Worm (Caenorhabditis elegans) whole organism, L4 larva: Measurements from ENCODE around the gene C06G3.3.

Experiments used
- F26F4.8 ChIP-seq: fragments of 200-800 bp; sonication (Bioruptor generic); conservative IDR thresholded peaks from 2 replicates; pipeline ENCODE4 v1.3.6; 2022; ENCODE audit warnings: missing genetic modification characterization, missing compliant biosample characterization
- T20F7.1 ChIP-seq: fragments of 200-800 bp; sonication (Bioruptor generic); optimal IDR thresholded peaks from 2 replicates; lab custom pipeline; 2018; ENCODE audit warnings: mild to moderate bottlenecking, missing genetic modification characterization, missing compliant biosample characterization
- Y48G9A.11 ChIP-seq: fragments of 200-800 bp; sonication (Bioruptor generic); IDR thresholded peaks from 2 replicates; pipeline ENCODE4 v1.3.6; 2022; ENCODE audit warnings: missing genetic modification reagents, missing genetic modification characterization, missing compliant biosample characterization
- Y75B8A.6 ChIP-seq: fragments of 200-800 bp; sonication (Bioruptor generic); IDR thresholded peaks from 2 replicates; pipeline ENCODE4 v1.3.6; 2022; ENCODE audit warnings: missing genetic modification reagents, missing genetic modification characterization, missing compliant biosample characterization
- aha-1 ChIP-seq: fragments of 150-350 bp; peaks from one replicate; lab custom pipeline; 2014; ENCODE audit warnings: missing biosample characterization, missing genetic modification characterization
- ceh-28 ChIP-seq: fragments of 150-350 bp; optimal IDR thresholded peaks from 2 replicates; lab custom pipeline; 2014; ENCODE audit warnings: missing biosample characterization, missing genetic modification reagents, missing genetic modification characterization
- ceh-62 ChIP-seq: sonication (generic microtip); optimal IDR thresholded peaks from 2 replicates; lab custom pipeline; 2017; ENCODE audit warnings: missing biosample characterization, missing genetic modification characterization
- ctbp-1 ChIP-seq: fragments of 200-800 bp; sonication (Bioruptor generic); IDR thresholded peaks from 2 replicates; pipeline ENCODE4 v1.3.6; 2022; ENCODE audit warnings: missing genetic modification reagents, missing genetic modification characterization, missing compliant biosample characterization
- daf-8 ChIP-seq: fragments of 200-800 bp; sonication (Bioruptor generic); IDR thresholded peaks from 2 replicates; pipeline ENCODE4 v1.3.6; 2022; ENCODE audit warnings: missing genetic modification characterization, missing compliant biosample characterization
- dmd-6 ChIP-seq: fragments of 200-800 bp; sonication (Bioruptor generic); IDR thresholded peaks from 2 replicates; pipeline ENCODE4 v1.3.6; 2022; ENCODE audit warnings: missing genetic modification reagents, missing genetic modification characterization, missing compliant biosample characterization
- duxl-1 ChIP-seq: sonication (generic microtip); optimal IDR thresholded peaks from 2 replicates; lab custom pipeline; 2016; ENCODE audit warnings: mild to moderate bottlenecking, missing genetic modification characterization, moderate library complexity, missing compliant biosample characterization; ENCODE audit not compliant: poor library complexity
- fos-1 ChIP-seq: fragments of 150-350 bp; optimal IDR thresholded peaks from 2 replicates; lab custom pipeline; 2014; ENCODE audit warnings: missing biosample characterization, missing genetic modification characterization
- hif-1 ChIP-seq, 2 experiments: sonication (generic microtip); optimal IDR thresholded peaks; 2 replicates each; lab custom pipeline; 2016 to 2017; ENCODE audit warnings: missing compliant biosample characterization in 2 of 2, missing genetic modification characterization in 2 of 2, missing genetic modification reagents in 2 of 2, missing genotype in 2 of 2, mild to moderate bottlenecking in 1 of 2
- hlh-11 ChIP-seq: fragments of 200-800 bp; sonication (Bioruptor generic); optimal IDR thresholded peaks from 2 replicates; lab custom pipeline; 2018; ENCODE audit warnings: mild to moderate bottlenecking, missing genetic modification characterization, missing compliant biosample characterization
- jun-1 ChIP-seq: fragments of 150-350 bp; optimal IDR thresholded peaks from 2 replicates; lab custom pipeline; 2014; ENCODE audit warnings: missing biosample characterization, missing genetic modification reagents, missing genetic modification characterization
- lim-7 ChIP-seq: fragments of 200-800 bp; sonication (Bioruptor generic); IDR thresholded peaks from 2 replicates; pipeline ENCODE4 v1.3.6; 2022; ENCODE audit warnings: missing genetic modification characterization, missing compliant biosample characterization
- lin-1 ChIP-seq: fragments of 200-800 bp; sonication (Bioruptor generic); IDR thresholded peaks from 2 replicates; pipeline ENCODE4 v1.3.6; 2022; ENCODE audit warnings: missing genetic modification reagents, missing genetic modification characterization, missing compliant biosample characterization
- lin-13 ChIP-seq: fragments of 150-350 bp; optimal IDR thresholded peaks from 2 replicates; lab custom pipeline; 2014; ENCODE audit warnings: missing biosample characterization, missing genetic modification reagents, missing genetic modification characterization
- lin-15B ChIP-seq: fragments of 150-350 bp; sonication (generic microtip); optimal IDR thresholded peaks from 3 replicates; lab custom pipeline; 2014; ENCODE audit warnings: missing biosample characterization, missing genetic modification characterization
- lin-29 ChIP-seq: fragments of 200-800 bp; sonication (Bioruptor generic); IDR thresholded peaks from 2 replicates; pipeline ENCODE4 v1.3.6; 2022; ENCODE audit warnings: missing genetic modification reagents, missing genetic modification characterization, missing compliant biosample characterization
- mxl-2 ChIP-seq: fragments of 200-800 bp; sonication (Bioruptor generic); conservative IDR thresholded peaks from 2 replicates; pipeline ENCODE4 v1.3.6; 2022; ENCODE audit warnings: missing genetic modification reagents, missing genetic modification characterization, missing compliant biosample characterization
- nhr-10 ChIP-seq: fragments of 150-350 bp; optimal IDR thresholded peaks from 2 replicates; lab custom pipeline; 2014; ENCODE audit warnings: missing biosample characterization, missing genetic modification characterization
- nhr-111 ChIP-seq: fragments of 200-800 bp; sonication (Bioruptor generic); optimal IDR thresholded peaks from 2 replicates; lab custom pipeline; 2018; ENCODE audit warnings: mild to moderate bottlenecking, missing genetic modification characterization, missing compliant biosample characterization
- nhr-237 ChIP-seq: sonication (generic microtip); optimal IDR thresholded peaks from 2 replicates; lab custom pipeline; 2017; ENCODE audit warnings: missing biosample characterization, missing genetic modification characterization
- nhr-42 ChIP-seq: fragments of 200-800 bp; sonication (Bioruptor generic); IDR thresholded peaks from 2 replicates; pipeline ENCODE4 v1.3.6; 2022; ENCODE audit warnings: missing genetic modification characterization, missing compliant biosample characterization
- nhr-6 ChIP-seq: fragments of 150-350 bp; optimal IDR thresholded peaks from 2 replicates; lab custom pipeline; 2014; ENCODE audit warnings: missing biosample characterization, missing genetic modification characterization
- nhr-77 ChIP-seq: fragments of 150-350 bp; optimal IDR thresholded peaks from 2 replicates; lab custom pipeline; 2014; ENCODE audit warnings: missing biosample characterization, missing genetic modification characterization
- pha-4 ChIP-seq, 2 experiments: fragments of 150-350 bp in 1 of 2; fragments of 200-800 bp in 1 of 2; sonication (Bioruptor generic) in 1 of 2; IDR thresholded peaks in 1 of 2; optimal IDR thresholded peaks in 1 of 2; 2 replicates each; pipeline versions ENCODE4 v1.3.6 to Lab custom; 2014 to 2022; ENCODE audit warnings: missing genetic modification characterization in 2 of 2, missing genetic modification reagents in 2 of 2, missing biosample characterization in 1 of 2, missing compliant biosample characterization in 1 of 2
- saeg-2 ChIP-seq: fragments of 200-800 bp; sonication (Bioruptor generic); IDR thresholded peaks from 2 replicates; pipeline ENCODE4 v1.3.6; 2022; ENCODE audit warnings: missing genetic modification reagents, missing genetic modification characterization, missing compliant biosample characterization
- set-16 ChIP-seq: fragments of 200-800 bp; sonication (Bioruptor generic); IDR thresholded peaks from 2 replicates; pipeline ENCODE4 v1.3.6; 2022; ENCODE audit warnings: missing genetic modification reagents, missing genetic modification characterization, missing compliant biosample characterization
- skn-1 ChIP-seq: fragments of 150-350 bp; optimal IDR thresholded peaks from 2 replicates; lab custom pipeline; 2014; ENCODE audit warnings: missing biosample characterization, missing genetic modification characterization
- spr-3 ChIP-seq: fragments of 200-800 bp; sonication (Bioruptor generic); optimal IDR thresholded peaks from 2 replicates; lab custom pipeline; 2018; ENCODE audit warnings: mild to moderate bottlenecking, missing genetic modification characterization, missing compliant biosample characterization
- unc-130 ChIP-seq: sonication (generic microtip); optimal IDR thresholded peaks from 2 replicates; lab custom pipeline; 2016; ENCODE audit warnings: missing genetic modification reagents, missing genetic modification characterization, missing compliant biosample characterization
- vab-7 ChIP-seq: fragments of 200-800 bp; sonication (Bioruptor generic); IDR thresholded peaks from 2 replicates; pipeline ENCODE4 v1.3.6; 2022; ENCODE audit warnings: missing genetic modification reagents, missing genetic modification characterization, missing compliant biosample characterization
- zfp-3 ChIP-seq: fragments of 200-800 bp; sonication (Bioruptor generic); conservative IDR thresholded peaks from 2 replicates; pipeline ENCODE4 v1.3.6; 2022; ENCODE audit warnings: missing genetic modification reagents, missing genetic modification characterization, missing compliant biosample characterization
- zip-11 ChIP-seq: fragments of 200-800 bp; sonication (Bioruptor generic); IDR thresholded peaks from 2 replicates; pipeline ENCODE4 v1.3.6; 2022; ENCODE audit warnings: missing genetic modification characterization, missing compliant biosample characterization
- zip-2 ChIP-seq: fragments of 150-350 bp; optimal IDR thresholded peaks from 2 replicates; lab custom pipeline; 2014; ENCODE audit warnings: missing biosample characterization, missing genetic modification characterization
- ztf-7 ChIP-seq: fragments of 150-350 bp; optimal IDR thresholded peaks from 2 replicates; lab custom pipeline; 2014; ENCODE audit warnings: missing biosample characterization, missing genetic modification characterization

The C06G3.3 gene

DNA sequence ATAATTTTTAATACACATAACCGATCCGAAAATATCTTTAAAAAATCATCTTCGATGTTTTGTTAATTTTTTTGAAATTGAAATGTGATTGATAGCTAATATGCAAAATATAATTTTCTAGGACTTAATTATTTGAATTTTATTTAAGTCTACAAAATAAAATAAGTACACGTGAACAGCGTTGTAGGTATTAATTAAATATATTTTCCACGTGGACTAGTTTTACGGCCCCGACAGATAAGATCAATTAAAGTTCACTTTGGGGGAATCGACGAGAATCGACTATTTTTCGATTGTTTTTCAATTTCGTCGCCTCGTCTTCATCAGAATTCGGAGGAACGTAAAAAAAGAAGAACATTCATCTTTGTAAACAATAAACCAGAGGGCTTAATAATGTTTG is 36.7 kb upstream of the C06G3.3 start, which contains the start of gene C25A8.5:
Gene C25A8.5, plus strand, starts transcription at position 301 of the 400 bp plus-strand sequence.
- TF ChIP-seq zfp-3 (GFP tag; lab: Robert Waterston, UW) (no peak), set-16 (no peak), Y48G9A.11 (GFP tag; lab: Robert Waterston, UW) (no peak), F26F4.8 (GFP tag; lab: Robert Waterston, UW) (no peak), dmd-6 (GFP tag; lab: Robert Waterston, UW) (no peak), zip-2 (tag; lab: Kevin White, UChicago) (no peak), pha-4 (GFP tag; IDR thresholded peaks at IDR 0.05; lab: Robert Waterston, UW) (no peak), pha-4 (tag; optimal IDR thresholded peaks at IDR 0.05; lab: Kevin White, UChicago) (no peak), zip-11 (GFP tag; lab: Robert Waterston, UW) (no peak), ceh-28 (tag; lab: Kevin White, UChicago) (no peak), ceh-62 (no peak), fos-1 (tag; lab: Kevin White, UChicago) (no peak), hlh-11 (tag; lab: Kevin White, UChicago) (no peak), nhr-237 (tag; lab: Kevin White, UChicago) (no peak), vab-7 (no peak), skn-1 (tag; lab: Kevin White, UChicago) (no peak), nhr-77 (no peak), lim-7 (no peak), unc-130 (no peak), lin-15B (no peak), aha-1 (tag; lab: Kevin White, UChicago) (no peak)

DNA sequence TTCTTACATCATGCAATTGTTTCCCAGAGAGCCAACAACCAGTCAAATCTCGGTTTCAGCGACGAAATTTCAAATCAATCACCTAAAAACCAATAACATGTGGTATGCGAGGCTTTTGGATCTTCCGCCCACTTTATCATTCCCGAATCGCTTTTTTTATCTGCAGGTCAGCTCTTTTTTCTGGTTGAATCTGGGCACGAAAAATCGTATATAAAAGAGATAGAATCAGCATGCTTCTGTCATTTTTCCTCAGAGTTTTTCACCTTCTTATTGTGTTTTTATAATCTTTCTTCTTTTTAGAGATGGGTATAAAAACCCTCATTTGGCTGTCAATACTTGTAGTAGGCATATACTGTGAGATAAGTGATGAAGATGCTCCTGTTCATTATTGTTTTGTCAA is 32.6 kb upstream of the C06G3.3 start, which contains the start of gene cht-3:
Gene cht-3, plus strand, starts transcription at position 301 of the 400 bp plus-strand sequence.
- TF ChIP-seq ctbp-1 (no peak), daf-8 (no peak), nhr-6 (no peak), nhr-237 (tag; lab: Kevin White, UChicago) (no peak), T20F7.1 (GFP tag; lab: Kevin White, UChicago) (no peak), ceh-28 (tag; lab: Kevin White, UChicago) (no peak), saeg-2 (GFP tag; lab: Robert Waterston, UW) (no peak), lin-29 (GFP tag; lab: Robert Waterston, UW) (no peak), nhr-10 (tag; lab: Kevin White, UChicago) (no peak), ztf-7 (tag; lab: Kevin White, UChicago) (no peak), lin-13 (no peak), mxl-2 (GFP tag; lab: Robert Waterston, UW) (no peak), skn-1 (tag; lab: Kevin White, UChicago) (no peak), nhr-111 (no peak), hif-1 (tag; optimal IDR thresholded peaks at IDR 0.05; lab: Kevin White, UChicago) (no peak), lin-1 (GFP tag; lab: Robert Waterston, UW) (no peak), nhr-42 (GFP tag; lab: Robert Waterston, UW) (no peak), Y75B8A.6 (GFP tag; lab: Robert Waterston, UW) (no peak), jun-1 (no peak)
- TF ChIP-seq, all 104 proteins: peak for 0

DNA sequence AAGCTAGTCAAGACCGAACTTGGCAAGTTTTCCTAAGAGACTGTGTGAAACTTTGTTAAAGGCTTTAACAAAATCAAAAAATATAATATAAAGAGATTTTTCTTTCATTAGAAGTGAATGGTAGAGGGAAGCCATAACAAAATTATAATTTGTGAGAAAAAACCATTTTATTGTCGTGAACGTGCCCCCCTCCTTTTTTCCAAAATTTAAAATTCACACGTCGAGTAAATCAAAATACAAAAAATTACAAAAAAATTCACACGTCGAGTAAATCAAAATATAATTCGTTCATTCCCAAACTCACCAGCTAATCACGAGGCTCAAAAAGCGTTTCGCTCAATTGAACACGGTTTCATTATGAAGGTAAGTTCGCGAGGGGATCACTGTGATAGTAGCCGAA is 26.4 kb upstream of the C06G3.3 start, which contains the start of gene C25A8.2:
Gene C25A8.2, plus strand, starts transcription at position 301 of the 400 bp plus-strand sequence.
- TF ChIP-seq skn-1 (tag; lab: Kevin White, UChicago) (no peak), duxl-1 (no peak), spr-3 (GFP tag; lab: Kevin White, UChicago) (no peak)
